Worm (Caenorhabditis elegans): ENCODE measurements around the gene dnj-5.

dnj-5 gene

DNA sequence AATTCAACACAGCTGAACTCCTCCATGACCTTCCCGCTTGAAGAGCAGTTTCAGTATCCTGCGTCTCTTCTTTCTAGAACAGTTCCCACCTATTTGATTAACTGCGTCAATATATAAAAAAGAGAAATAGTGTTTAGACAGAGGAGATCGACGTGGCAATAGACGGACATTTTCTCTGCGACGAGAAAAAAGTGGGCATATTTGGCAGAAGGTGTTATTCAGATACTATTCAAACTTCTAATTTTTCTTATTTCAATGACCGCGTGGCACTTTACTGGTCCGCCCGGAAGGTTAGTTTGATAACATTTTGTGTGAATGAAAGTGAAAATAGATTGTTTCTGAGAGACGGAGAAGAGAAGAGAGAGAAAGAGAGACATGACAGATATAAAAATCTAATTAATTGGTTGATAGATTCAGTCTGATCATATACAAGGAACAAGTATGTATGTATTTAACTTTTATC lies 10.2 kb downstream of the dnj-5 start, which contains the start of gene tbc-6 (continued):
- no peak for TF ChIP-seq tbx-7 (tag; optimal IDR thresholded peaks at IDR 0.05)
- TF ChIP-seq ceh-18 (tag; optimal IDR thresholded peaks at IDR 0.05) = no peak
- peak; percentile 2 for TF ChIP-seq nfya-1 (tag; optimal IDR thresholded peaks at IDR 0.05)
- no peak for TF ChIP-seq ceh-45 (GFP tag; IDR thresholded peaks at IDR 0.05)
- TF ChIP-seq unc-42 (tag; optimal IDR thresholded peaks at IDR 0.05) = peak; percentile 40

DNA sequence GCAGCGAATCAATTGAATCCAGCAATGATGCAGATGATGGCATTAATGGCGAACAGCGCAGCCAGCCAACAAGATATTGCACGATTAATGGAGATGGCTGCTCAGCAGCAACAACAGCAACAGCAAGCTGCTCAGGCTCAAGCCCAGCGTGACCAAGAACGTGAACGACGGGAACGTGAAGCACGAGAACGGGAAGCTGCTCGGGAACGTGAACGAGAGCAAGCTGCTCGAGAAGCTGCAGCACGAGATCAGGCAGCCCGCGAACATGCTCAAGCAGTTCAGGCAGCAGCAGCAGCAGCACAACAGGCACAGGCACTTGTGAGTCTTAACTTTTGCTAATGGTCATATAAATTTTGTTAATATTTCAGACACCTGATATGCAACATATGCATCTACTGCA lies 11.4 kb downstream of the dnj-5 start:
- TF ChIP-seq ceh-6 (GFP tag; optimal IDR thresholded peaks at IDR 0.05) (peak; percentile 50), unc-42 (tag; optimal IDR thresholded peaks at IDR 0.05) (peak; percentile 5), tbx-7 (tag; optimal IDR thresholded peaks at IDR 0.05) (no peak), sox-4 (tag; optimal IDR thresholded peaks at IDR 0.05) (no peak), hlh-6 (tag; optimal IDR thresholded peaks at IDR 0.05) (no peak), fax-1 (tag; optimal IDR thresholded peaks at IDR 0.05) (no peak), dmd-4 (tag; optimal IDR thresholded peaks at IDR 0.05; ENCODE audit: borderline replicate concordance) (no peak), ref-2 (tag; optimal IDR thresholded peaks at IDR 0.05) (peak; percentile 15), tbx-2 (tag; optimal IDR thresholded peaks at IDR 0.05) (peak; percentile 29)

DNA sequence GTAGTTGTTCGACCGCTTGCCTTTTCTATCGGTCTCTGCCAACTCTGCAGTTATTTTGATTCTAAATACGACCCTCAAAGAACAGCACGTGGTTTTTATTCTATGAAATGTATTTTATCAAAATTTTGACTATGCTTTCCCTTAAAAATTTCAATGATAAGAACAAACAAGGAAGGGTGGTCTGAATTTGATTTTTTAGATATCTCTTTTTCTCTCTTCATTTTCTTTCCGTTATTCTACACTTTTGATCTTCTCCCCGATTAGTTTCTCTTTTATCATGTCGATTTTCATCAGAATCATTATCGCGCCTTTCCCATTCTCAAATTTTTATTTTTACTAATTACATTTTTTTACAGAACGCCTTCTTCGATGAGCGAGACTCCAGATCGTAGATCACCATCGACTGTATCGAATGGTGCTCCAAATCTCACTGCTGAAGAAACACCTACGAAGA lies 13.1 kb downstream of the dnj-5 start:
- no peak for TF ChIP-seq ceh-48 (tag; optimal IDR thresholded peaks at IDR 0.05)
- no peak for TF ChIP-seq rnt-1 (tag; optimal IDR thresholded peaks at IDR 0.05)
- no peak for TF ChIP-seq sox-4 (tag; optimal IDR thresholded peaks at IDR 0.05)
- no peak for TF ChIP-seq ets-4 (tag; optimal IDR thresholded peaks at IDR 0.05)
- TF ChIP-seq lim-6 (tag; optimal IDR thresholded peaks at IDR 0.05) = no peak
- TF ChIP-seq nhr-11 (tag; optimal IDR thresholded peaks at IDR 0.05) = no peak
- TF ChIP-seq syd-9 (tag; optimal IDR thresholded peaks at IDR 0.05) = no peak
- TF ChIP-seq zip-5 (tag; optimal IDR thresholded peaks at IDR 0.05) = no peak
- TF ChIP-seq ceh-45 (GFP tag; IDR thresholded peaks at IDR 0.05) = no peak
- no peak for TF ChIP-seq ceh-22 (tag; optimal IDR thresholded peaks at IDR 0.05)
- TF ChIP-seq fkh-10 (GFP tag; optimal IDR thresholded peaks at IDR 0.05) = no peak
- no peak for TF ChIP-seq sox-2 (GFP tag; IDR thresholded peaks at IDR 0.05)
- TF ChIP-seq lin-11 (tag; optimal IDR thresholded peaks at IDR 0.05) = no peak
- no peak for TF ChIP-seq ref-2 (tag; optimal IDR thresholded peaks at IDR 0.05)

DNA sequence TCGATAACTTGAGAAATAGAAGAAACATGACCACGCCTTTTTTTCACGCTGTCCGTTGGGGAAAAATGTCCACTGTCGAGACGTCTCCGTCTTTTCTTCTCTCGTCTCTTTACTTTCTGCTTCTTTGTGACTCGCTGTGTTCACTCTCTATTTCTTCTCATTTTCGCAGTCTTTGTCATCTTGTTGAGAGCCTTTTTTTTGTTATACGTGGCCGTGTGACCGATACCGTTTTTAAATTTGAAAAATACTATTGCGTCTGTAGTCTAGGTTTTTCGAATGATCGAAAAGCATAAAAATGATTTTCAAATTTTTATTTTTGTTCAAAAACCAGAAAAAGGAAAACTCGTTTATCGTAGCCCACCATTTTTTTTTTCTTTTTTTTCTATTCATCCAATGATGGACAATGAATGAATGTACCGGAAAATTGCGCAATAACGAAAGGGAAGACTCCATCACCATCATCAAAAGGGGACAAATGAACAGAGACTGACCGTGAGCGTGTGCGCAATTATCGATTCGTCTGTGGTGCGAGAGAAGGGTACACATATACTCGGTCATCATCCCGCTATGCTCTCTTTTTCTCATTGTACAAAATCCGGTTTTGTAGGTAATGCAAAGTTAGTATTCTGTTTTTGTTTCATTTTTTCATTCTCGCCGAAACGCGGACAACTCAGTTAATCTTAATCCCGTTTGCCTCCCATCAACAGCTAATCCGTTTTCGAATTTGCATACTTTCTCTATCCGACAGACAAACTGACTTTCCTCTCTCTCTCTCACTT lies 13.7 kb downstream of the dnj-5 start:
- peak; percentile 45 for TF ChIP-seq ceh-48 (tag; optimal IDR thresholded peaks at IDR 0.05)
- TF ChIP-seq ama-1 (optimal IDR thresholded peaks at IDR 0.05) = no peak
- no peak for TF ChIP-seq unc-86 (tag; optimal IDR thresholded peaks at IDR 0.05)
- TF ChIP-seq C38D4.7 (GFP tag; optimal IDR thresholded peaks at IDR 0.05) = no peak
- peak; percentile 43 for TF ChIP-seq pros-1 (tag; optimal IDR thresholded peaks at IDR 0.05)
- peak; percentile 31; the same call in 1 of the 2 replicates for TF ChIP-seq sox-2 (GFP tag; IDR thresholded peaks at IDR 0.05)
- no peak for TF ChIP-seq tbx-7 (tag; optimal IDR thresholded peaks at IDR 0.05)
- TF ChIP-seq lin-11 (tag; optimal IDR thresholded peaks at IDR 0.05) = no peak
- peak; percentile 84 for TF ChIP-seq unc-42 (tag; optimal IDR thresholded peaks at IDR 0.05)

DNA sequence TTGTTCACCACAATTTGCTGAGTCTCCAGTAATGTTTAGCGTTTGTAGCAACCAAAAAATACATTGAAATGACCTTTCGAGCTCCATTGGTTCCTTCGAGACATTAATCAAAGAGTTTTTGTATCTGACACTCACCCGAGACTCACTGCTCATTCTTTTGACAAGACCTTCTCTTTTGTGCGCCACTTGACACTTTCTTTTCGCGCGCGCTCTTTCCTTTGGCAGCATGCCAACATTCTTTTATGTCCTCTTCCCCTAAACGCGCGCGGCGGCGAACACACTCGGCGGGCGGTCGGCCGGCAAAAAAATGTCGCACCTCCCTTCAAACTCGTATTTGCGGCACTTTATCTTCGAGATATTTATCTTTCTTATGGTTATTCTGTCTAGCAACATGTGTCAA lies 14.4 kb downstream of the dnj-5 start:
- TF ChIP-seq pag-3 (tag; optimal IDR thresholded peaks at IDR 0.05; ENCODE audit: borderline replicate concordance) (no peak), pha-4 (tag; optimal IDR thresholded peaks at IDR 0.05) (no peak), ref-2 (tag; optimal IDR thresholded peaks at IDR 0.05) (peak; percentile 17), tbx-2 (tag; optimal IDR thresholded peaks at IDR 0.05) (peak; percentile 30), pat-9 (tag; optimal IDR thresholded peaks at IDR 0.05) (no peak), ceh-9 (tag; optimal IDR thresholded peaks at IDR 0.05) (no peak), sox-2 (GFP tag; IDR thresholded peaks at IDR 0.05) (peak; percentile 27; the same call in 1 of the 2 replicates), ceh-31 (tag; optimal IDR thresholded peaks at IDR 0.05) (no peak)
